Worm (Caenorhabditis elegans): ENCODE data around the gene nhr-37.

The nhr-37 gene

DNA sequence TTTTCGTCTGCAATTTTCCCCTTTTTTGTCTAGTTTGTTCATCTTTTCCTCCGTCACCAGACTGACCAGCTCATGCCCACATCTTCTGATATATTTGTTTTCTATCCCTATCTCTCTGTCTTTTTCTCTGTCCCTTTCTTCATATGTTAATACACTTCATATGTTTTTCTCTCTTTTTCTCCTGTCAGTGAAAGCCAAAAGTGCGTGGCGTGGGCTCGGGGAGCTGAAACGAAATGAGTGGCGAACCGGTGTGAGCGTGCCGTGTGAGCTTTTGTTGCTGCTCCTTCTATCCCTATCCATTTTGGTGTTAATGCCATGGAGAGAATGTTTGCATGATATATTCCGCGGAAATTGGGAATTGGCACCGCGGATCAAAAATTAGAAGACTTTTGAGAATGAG is 9.9 kb downstream of the nhr-37 start:
- no peak for TF ChIP-seq npax-4 (tag; optimal IDR thresholded peaks at IDR 0.05)
- no peak for TF ChIP-seq sox-4 (tag; optimal IDR thresholded peaks at IDR 0.05)
- no peak for TF ChIP-seq hlh-15 (tag; optimal IDR thresholded peaks at IDR 0.05)
- TF ChIP-seq unc-42 (tag; optimal IDR thresholded peaks at IDR 0.05): no peak
- no peak for TF ChIP-seq pax-1 (tag; optimal IDR thresholded peaks at IDR 0.05)
- TF ChIP-seq ztf-16 (tag; optimal IDR thresholded peaks at IDR 0.05): no peak
- TF ChIP-seq ceh-18 (tag; optimal IDR thresholded peaks at IDR 0.05): no peak

DNA sequence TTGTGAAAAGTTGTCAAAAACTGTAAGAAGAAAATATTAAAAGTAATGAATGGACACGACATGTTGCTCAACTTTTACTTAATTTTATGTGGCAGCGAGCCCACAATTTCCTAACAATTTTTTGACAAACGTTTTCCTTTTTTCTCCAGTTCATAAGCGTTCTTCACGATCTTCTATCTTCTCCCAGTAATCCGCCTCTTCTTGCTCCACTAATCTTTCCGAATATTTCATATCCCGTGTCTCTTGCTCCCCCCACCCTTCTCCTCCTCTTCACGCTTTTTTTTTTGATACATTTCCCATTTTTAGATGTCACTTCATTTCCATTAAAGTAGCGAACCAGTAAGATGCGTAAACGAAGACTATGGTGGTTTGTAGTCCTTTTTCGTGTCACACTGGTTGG is 10.9 kb downstream of the nhr-37 start, which contains the start of gene scd-2:
scd-2 (plus strand) TSS at position 301 of the 400 bp plus-strand sequence.
- TF ChIP-seq ceh-18 (tag; optimal IDR thresholded peaks at IDR 0.05): no peak
- TF ChIP-seq gmeb-2 (tag; optimal IDR thresholded peaks at IDR 0.05): no peak
- TF ChIP-seq npax-4 (tag; optimal IDR thresholded peaks at IDR 0.05): no peak
- no peak for TF ChIP-seq ama-1 (optimal IDR thresholded peaks at IDR 0.05)
- no peak for TF ChIP-seq odd-2 (tag; optimal IDR thresholded peaks at IDR 0.05)
- no peak for TF ChIP-seq tbx-2 (tag; optimal IDR thresholded peaks at IDR 0.05)
- TF ChIP-seq ceh-14 (tag; optimal IDR thresholded peaks at IDR 0.05): no peak
- TF ChIP-seq sox-4 (tag; optimal IDR thresholded peaks at IDR 0.05): no peak
- no peak for TF ChIP-seq dmd-4 (tag; optimal IDR thresholded peaks at IDR 0.05; ENCODE audit: borderline replicate concordance)
- no peak for TF ChIP-seq ref-2 (tag; optimal IDR thresholded peaks at IDR 0.05)
- no peak for TF ChIP-seq pag-3 (tag; optimal IDR thresholded peaks at IDR 0.05; ENCODE audit: borderline replicate concordance)
- no peak for TF ChIP-seq hlh-8 (tag; optimal IDR thresholded peaks at IDR 0.05)
- no peak for TF ChIP-seq sdc-2 (tag; optimal IDR thresholded peaks at IDR 0.05)
- TF ChIP-seq pros-1 (tag; optimal IDR thresholded peaks at IDR 0.05): no peak
- no peak for TF ChIP-seq madf-2 (tag; optimal IDR thresholded peaks at IDR 0.05)
- TF ChIP-seq ceh-6 (GFP tag; optimal IDR thresholded peaks at IDR 0.05): no peak

DNA sequence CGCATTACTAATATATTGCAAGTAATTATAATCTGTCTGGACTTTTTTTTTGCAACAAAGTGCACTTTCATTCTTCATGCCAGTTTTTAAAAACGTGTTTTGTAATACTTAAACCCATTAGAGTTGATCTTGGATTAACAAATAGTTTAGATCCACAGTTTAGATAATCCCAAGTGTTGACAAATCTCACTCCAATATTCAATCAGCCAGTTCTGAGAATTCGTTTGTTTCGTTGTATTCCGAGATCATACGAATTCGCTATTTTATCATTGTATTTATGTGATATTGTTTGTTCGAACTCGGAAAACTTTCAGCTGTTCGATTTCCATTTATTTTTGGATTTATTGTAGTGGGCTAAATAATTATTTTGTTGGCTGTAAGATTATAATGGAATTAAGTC is 23.8 kb downstream of the nhr-37 start:
- no peak for TF ChIP-seq pag-3 (tag; optimal IDR thresholded peaks at IDR 0.05; ENCODE audit: borderline replicate concordance)
- TF ChIP-seq pha-2 (tag; optimal IDR thresholded peaks at IDR 0.05): no peak

DNA sequence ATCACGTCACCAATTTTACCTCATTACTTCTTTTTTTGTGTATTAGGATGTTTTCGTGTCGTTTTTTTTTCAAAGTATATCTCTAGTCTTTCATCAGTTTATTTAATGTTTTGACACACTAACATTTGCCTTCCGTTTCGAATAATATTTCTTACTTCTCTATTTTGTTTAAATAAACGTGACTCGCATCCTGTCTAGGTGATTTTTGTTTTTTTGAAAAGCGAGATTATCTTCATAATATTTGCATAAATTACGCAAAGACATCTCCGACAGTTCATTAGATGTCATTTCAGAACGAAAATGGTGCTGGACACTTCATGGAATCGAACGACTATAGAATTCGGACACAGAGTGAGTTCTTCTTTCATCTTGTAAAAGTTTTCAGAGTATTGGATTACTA is 27.3 kb downstream of the nhr-37 start, which contains the start of gene T10H9.1:
T10H9.1 (plus strand) TSS at position 301 of the 400 bp plus-strand sequence.
- no peak for TF ChIP-seq elt-2 (tag; optimal IDR thresholded peaks at IDR 0.05)
- no peak for TF ChIP-seq Y22D7AL.16 (tag; optimal IDR thresholded peaks at IDR 0.05)
- no peak for TF ChIP-seq zip-5 (tag; optimal IDR thresholded peaks at IDR 0.05)
- TF ChIP-seq C38D4.7 (GFP tag; optimal IDR thresholded peaks at IDR 0.05): no peak
- TF ChIP-seq ceh-31 (tag; optimal IDR thresholded peaks at IDR 0.05): no peak
- no peak for TF ChIP-seq tbx-7 (tag; optimal IDR thresholded peaks at IDR 0.05)
- TF ChIP-seq ceh-9 (tag; optimal IDR thresholded peaks at IDR 0.05): no peak
- TF ChIP-seq sox-2 (GFP tag; IDR thresholded peaks at IDR 0.05): no peak
- no peak for TF ChIP-seq hlh-8 (tag; optimal IDR thresholded peaks at IDR 0.05)
- TF ChIP-seq tbx-2 (tag; optimal IDR thresholded peaks at IDR 0.05): no peak
- no peak for TF ChIP-seq nhr-232 (tag; optimal IDR thresholded peaks at IDR 0.05)
- no peak for TF ChIP-seq pax-1 (tag; optimal IDR thresholded peaks at IDR 0.05)

DNA sequence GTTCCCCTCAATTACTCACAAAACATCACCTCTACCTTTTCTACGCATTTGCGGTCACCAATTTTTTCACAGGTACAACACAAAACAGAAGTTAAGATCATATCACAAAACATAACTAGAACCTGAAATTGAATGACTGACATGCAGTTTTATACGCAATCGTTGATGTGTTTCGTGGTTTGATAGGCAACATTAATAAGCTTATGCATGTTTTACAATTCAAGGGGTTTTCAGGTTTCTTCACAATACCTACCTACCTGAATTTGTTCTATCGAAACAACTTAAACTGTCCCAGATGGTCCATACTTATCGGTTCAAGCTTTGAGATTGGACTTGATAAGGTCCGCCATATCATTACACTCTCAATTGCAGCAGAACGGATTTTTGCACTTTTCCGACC is 28.5 kb downstream of the nhr-37 start:
- TF ChIP-seq hlh-8 (tag; optimal IDR thresholded peaks at IDR 0.05) (no peak), nfya-1 (tag; optimal IDR thresholded peaks at IDR 0.05) (no peak), ceh-31 (tag; optimal IDR thresholded peaks at IDR 0.05) (no peak), syd-9 (tag; optimal IDR thresholded peaks at IDR 0.05) (no peak), pha-4 (tag; optimal IDR thresholded peaks at IDR 0.05) (no peak), pat-9 (tag; optimal IDR thresholded peaks at IDR 0.05) (no peak), ref-2 (tag; optimal IDR thresholded peaks at IDR 0.05) (no peak), pha-2 (tag; optimal IDR thresholded peaks at IDR 0.05) (no peak), zip-5 (tag; optimal IDR thresholded peaks at IDR 0.05) (no peak), ceh-48 (tag; optimal IDR thresholded peaks at IDR 0.05) (no peak), pax-1 (tag; optimal IDR thresholded peaks at IDR 0.05) (no peak), dmd-4 (tag; optimal IDR thresholded peaks at IDR 0.05; ENCODE audit: borderline replicate concordance) (no peak), tbx-7 (tag; optimal IDR thresholded peaks at IDR 0.05) (no peak)
